Worm (Caenorhabditis elegans) whole organism, mixed stage, embryonic: Measurements from ENCODE around the gene Y41G9A.17.

Experiments
- blmp-1 ChIP-seq: fragments of 150-350 bp; optimal IDR thresholded peaks from 2 replicates; lab custom pipeline; 2014; ENCODE audit warnings: missing biosample characterization, missing genetic modification characterization
- lin-13 ChIP-seq: fragments of 150-350 bp; optimal IDR thresholded peaks from 2 replicates; lab custom pipeline; 2014; ENCODE audit warnings: missing biosample characterization, missing genetic modification characterization
- ztf-11 ChIP-seq: fragments of 150-350 bp; optimal IDR thresholded peaks from 2 replicates; lab custom pipeline; 2014; ENCODE audit warnings: missing biosample characterization, missing genetic modification characterization

DNA sequence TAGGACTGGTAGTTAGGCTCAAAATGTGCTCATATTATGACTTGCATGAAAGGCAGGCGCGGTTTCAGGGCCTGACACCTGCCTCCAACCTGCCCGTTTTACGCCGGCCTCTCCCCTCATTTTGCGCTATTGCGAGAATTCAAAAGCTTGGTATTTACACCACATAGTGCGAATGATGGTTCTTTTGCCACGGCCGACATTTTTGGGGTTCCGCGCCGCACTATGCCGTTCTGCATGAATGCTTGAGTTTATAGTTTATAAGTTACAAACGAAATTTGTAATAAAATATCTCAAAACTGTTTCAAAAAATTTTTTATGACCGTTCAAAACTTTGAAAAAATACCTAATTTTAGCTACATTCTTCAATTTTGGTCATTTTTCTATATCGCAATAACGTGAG, 21.5 kb downstream of the Y41G9A.17 start:
- no peak for TF ChIP-seq ztf-11
- no peak for TF ChIP-seq lin-13 (tag; lab: Kevin White, UChicago)
- no peak for TF ChIP-seq blmp-1 (tag; lab: Kevin White, UChicago)
